Fruit fly (Drosophila melanogaster): ENCODE data around the gene Hexo1.

Hexo1 gene

dm6 chr3L:4269208-4269607 is 19.2 kb upstream of the Hexo1 start:
- TF ChIP-seq CG34406 (GFP tag; optimal IDR thresholded peaks at IDR 0.05) = no peak
- TF ChIP-seq Ets96B (tag; optimal IDR thresholded peaks at IDR 0.05) = no peak
- peak; percentile 54 for TF ChIP-seq Blimp-1 (GFP tag; optimal IDR thresholded peaks at IDR 0.05)

- peak; percentile 81 for TF ChIP-seq achi (GFP tag; optimal IDR thresholded peaks at IDR 0.05)
- TF ChIP-seq acj6 (GFP tag; optimal IDR thresholded peaks at IDR 0.05) = peak; percentile 76
- TF ChIP-seq dsx (GFP tag; optimal IDR thresholded peaks at IDR 0.05; ENCODE audit: poor library complexity, severe bottlenecking) = peak; percentile 81
- peak; percentile 29; the same call in 1 of the 2 replicates for TF ChIP-seq CG11294 (GFP tag; IDR thresholded peaks at IDR 0.05)
- peak; percentile 63 for TF ChIP-seq Smox (GFP tag; optimal IDR thresholded peaks at IDR 0.05)
- TF ChIP-seq CG8319 (GFP tag; optimal IDR thresholded peaks at IDR 0.05) = peak; percentile 39
- TF ChIP-seq Hr39 (GFP tag; optimal IDR thresholded peaks at IDR 0.05) = peak; percentile 30
- peak; percentile 69 for TF ChIP-seq CG8632 (GFP tag; optimal IDR thresholded peaks at IDR 0.05)
- peak; percentile 64 for TF ChIP-seq topi (GFP tag; optimal IDR thresholded peaks at IDR 0.05)
- TF ChIP-seq CG4318 (GFP tag; optimal IDR thresholded peaks at IDR 0.05) = peak; percentile 70
- TF ChIP-seq Ets21C (GFP tag; optimal IDR thresholded peaks at IDR 0.05) = peak; percentile 12
- peak; percentile 51 for TF ChIP-seq CG7368 (GFP tag; optimal IDR thresholded peaks at IDR 0.05)
- TF ChIP-seq vri (GFP tag; optimal IDR thresholded peaks at IDR 0.05) = peak; percentile 66
- TF ChIP-seq CG34406 (GFP tag; optimal IDR thresholded peaks at IDR 0.05) = peak; percentile 76
- no peak for TF ChIP-seq Hr38 (GFP tag; optimal IDR thresholded peaks at IDR 0.05)
- peak; percentile 83 for TF ChIP-seq CG3032 (tag; optimal IDR thresholded peaks at IDR 0.05)
- TF ChIP-seq Blimp-1 (GFP tag; optimal IDR thresholded peaks at IDR 0.05) = peak; percentile 33
- peak; percentile 74 for TF ChIP-seq CG9139 (GFP tag; optimal IDR thresholded peaks at IDR 0.05)
- peak; percentile 70 for TF ChIP-seq net (GFP tag; optimal IDR thresholded peaks at IDR 0.05)
- TF ChIP-seq Ets96B (tag; optimal IDR thresholded peaks at IDR 0.05) = peak; percentile 78
- TF ChIP-seq salr (GFP tag; optimal IDR thresholded peaks at IDR 0.05) = peak; percentile 15 to 70
- TF ChIP-seq CG1621 (tag; optimal IDR thresholded peaks at IDR 0.05) = peak; percentile 56
- no peak for TF ChIP-seq fkh (GFP tag; optimal IDR thresholded peaks at IDR 0.05)
- peak; percentile 58 for TF ChIP-seq fd59A (GFP tag; optimal IDR thresholded peaks at IDR 0.05)
- TF ChIP-seq spab (GFP tag; optimal IDR thresholded peaks at IDR 0.05) = peak; percentile 73
- peak; percentile 51 for TF ChIP-seq cyc (GFP tag; optimal IDR thresholded peaks at IDR 0.05)
- TF ChIP-seq fd85E (GFP tag; optimal IDR thresholded peaks at IDR 0.05) = peak; percentile 50
- peak; percentile 70 for TF ChIP-seq Sox102F (GFP tag; optimal IDR thresholded peaks at IDR 0.05)
- TF ChIP-seq CG6792 (GFP tag; optimal IDR thresholded peaks at IDR 0.05) = peak; percentile 73
- peak; percentile 58 for TF ChIP-seq Hr4 (GFP tag; optimal IDR thresholded peaks at IDR 0.05)
- TF ChIP-seq Eip78C (GFP tag) = peak; percentile 94
- peak; percentile 78 for TF ChIP-seq CG3919 (GFP tag; optimal IDR thresholded peaks at IDR 0.05)
- peak; percentile 37 for TF ChIP-seq Sox15 (GFP tag; optimal IDR thresholded peaks at IDR 0.05)
- peak; percentile 59 for TF ChIP-seq pdm3 (GFP tag; optimal IDR thresholded peaks at IDR 0.05)
- peak; percentile 89 for TF ChIP-seq CG15336 (GFP tag; IDR thresholded peaks at IDR 0.05)
- peak; percentile 79 for TF ChIP-seq OdsH (GFP tag; optimal IDR thresholded peaks at IDR 0.05)
- peak; percentile 71 for TF ChIP-seq CG6854 (GFP tag; optimal IDR thresholded peaks at IDR 0.05)
- peak; percentile 66 for TF ChIP-seq CG10669 (GFP tag; optimal IDR thresholded peaks at IDR 0.05)
- peak; percentile 80 for TF ChIP-seq CG6276 (GFP tag; optimal IDR thresholded peaks at IDR 0.05)
- TF ChIP-seq Met (GFP tag; optimal IDR thresholded peaks at IDR 0.05) = peak; percentile 77
- TF ChIP-seq esn (GFP tag; optimal IDR thresholded peaks at IDR 0.05) = peak; percentile 75
- TF ChIP-seq Eip93F (GFP tag; optimal IDR thresholded peaks at IDR 0.05) = peak; percentile 12
- peak; percentile 62 for TF ChIP-seq CG11762 (GFP tag; optimal IDR thresholded peaks at IDR 0.05; ENCODE audit: insufficient read depth)
- peak; percentile 90 for TF ChIP-seq CG32006 (GFP tag; optimal IDR thresholded peaks at IDR 0.05)
- peak; percentile 79 for TF ChIP-seq CG6808 (GFP tag; optimal IDR thresholded peaks at IDR 0.05)
- peak; percentile 79 for TF ChIP-seq CG6163 (GFP tag; IDR thresholded peaks at IDR 0.05)
- peak; percentile 74 for TF ChIP-seq Lpt (GFP tag; optimal IDR thresholded peaks at IDR 0.05)
- peak; percentile 33 for TF ChIP-seq CG31627 (GFP tag; optimal IDR thresholded peaks at IDR 0.05)
- TF ChIP-seq ss (GFP tag; optimal IDR thresholded peaks at IDR 0.05) = peak; percentile 77
These were observed 18.5 kb upstream of the Hexo1 start for dm6 chr3L:4269920-4270319.

Data from whole organism, prepupa.